Fruit fly (Drosophila melanogaster) whole organism, embryonic: ENCODE data around the gene CG42579.
A peak's percentile ranks its signal among the peaks of the same experiment; 100 is the strongest.

Experiments
- BtbVII ChIP-seq: fragments of 200-800 bp; sonication (Bioruptor generic); optimal IDR thresholded peaks from 3 replicates; lab custom pipeline; 2017; ENCODE audit warnings: missing biosample characterization, mild to moderate bottlenecking, missing genetic modification characterization
- CG10366 ChIP-seq: fragments of 200-800 bp; sonication (Bioruptor generic); IDR thresholded peaks from 2 replicates; pipeline ENCODE4 v1.3.6; 2022; ENCODE audit warnings: missing biosample characterization, missing genetic modification characterization
- CG10543 ChIP-seq: fragments of 200-800 bp; sonication (Bioruptor generic); optimal IDR thresholded peaks from 3 replicates; lab custom pipeline; 2017; ENCODE audit warnings: missing biosample characterization, mild to moderate bottlenecking, missing genetic modification characterization, moderate library complexity
- CG11093 ChIP-seq: fragments of 200-800 bp; sonication (Bioruptor generic); IDR thresholded peaks from 3 replicates; pipeline ENCODE4 v1.3.6; 2022; ENCODE audit warnings: missing biosample characterization, missing genetic modification characterization
- CG11398 ChIP-seq: fragments of 200-800 bp; sonication (Bioruptor generic); optimal IDR thresholded peaks from 2 replicates; lab custom pipeline; 2016; ENCODE audit warnings: missing biosample characterization, missing genetic modification characterization
- CG1602 ChIP-seq: fragments of 200-800 bp; sonication (Bioruptor generic); optimal IDR thresholded peaks from 3 replicates; lab custom pipeline; 2016; ENCODE audit warnings: missing biosample characterization, missing genetic modification characterization
- CG17186 ChIP-seq: fragments of 200-800 bp; sonication (Bioruptor generic); optimal IDR thresholded peaks from 3 replicates; lab custom pipeline; 2017; ENCODE audit warnings: missing biosample characterization, missing genetic modification reagents, missing genetic modification characterization
- CG30403 ChIP-seq: fragments of 200-800 bp; sonication (Bioruptor generic); optimal IDR thresholded peaks from 3 replicates; lab custom pipeline; 2016; ENCODE audit warnings: missing biosample characterization, missing genetic modification characterization
- CG31388 ChIP-seq: fragments of 200-800 bp; sonication (Bioruptor generic); optimal IDR thresholded peaks from 2 replicates; lab custom pipeline; 2016; ENCODE audit warnings: missing biosample characterization, missing genetic modification characterization
- CG32772 ChIP-seq: fragments of 200-800 bp; sonication (Bioruptor generic); IDR thresholded peaks from 2 replicates; pipeline ENCODE4 v1.3.6; 2022; ENCODE audit warnings: missing biosample characterization, missing genetic modification characterization
- CG3281 ChIP-seq: fragments of 200-800 bp; sonication (Bioruptor generic); optimal IDR thresholded peaks from 3 replicates; lab custom pipeline; 2017; ENCODE audit warnings: missing biosample characterization, mild to moderate bottlenecking, missing genetic modification characterization
- CG4730 ChIP-seq: fragments of 200-800 bp; sonication (Bioruptor generic); IDR thresholded peaks from 2 replicates; pipeline ENCODE4 v1.3.6; 2022; ENCODE audit warnings: missing biosample characterization, missing genetic modification characterization
- CG8359 ChIP-seq: fragments of 200-800 bp; sonication (Bioruptor generic); optimal IDR thresholded peaks from 2 replicates; lab custom pipeline; 2017; ENCODE audit warnings: missing biosample characterization, mild to moderate bottlenecking, missing genetic modification characterization, borderline replicate concordance
- CG8478 ChIP-seq: fragments of >200 bp; optimal IDR thresholded peaks from 2 replicates; lab custom pipeline; 2018
- CG9437 ChIP-seq: fragments of 200-800 bp; sonication (Bioruptor generic); optimal IDR thresholded peaks from 2 replicates; lab custom pipeline; 2018; ENCODE audit warnings: missing biosample characterization, mild to moderate bottlenecking, missing genetic modification characterization
- CHES-1-like ChIP-seq: fragments of 200-800 bp; sonication (Bioruptor generic); optimal IDR thresholded peaks from 2 replicates; lab custom pipeline; 2016; ENCODE audit warnings: missing biosample characterization, missing genetic modification characterization
- Dll ChIP-seq: fragments of 200-800 bp; sonication (Bioruptor generic); IDR thresholded peaks from 4 replicates; pipeline ENCODE4 v1.3.6; 2022; ENCODE audit warnings: missing biosample characterization, missing genetic modification characterization; ENCODE audit not compliant: partially characterized antibody
- E2f2 ChIP-seq: fragments of 200-800 bp; sonication (Bioruptor generic); IDR thresholded peaks from 2 replicates; pipeline ENCODE4 v1.3.6; 2022; ENCODE audit warnings: missing biosample characterization, missing genetic modification characterization
- GATAe ChIP-seq: fragments of 200-800 bp; sonication (Bioruptor generic); conservative IDR thresholded peaks from 2 replicates; pipeline ENCODE4 v1.3.6; 2022; ENCODE audit warnings: missing biosample characterization, missing genetic modification characterization
- HmgZ ChIP-seq: fragments of 200-800 bp; sonication (Bioruptor generic); optimal IDR thresholded peaks from 2 replicates; lab custom pipeline; 2018; ENCODE audit warnings: missing biosample characterization, mild to moderate bottlenecking, missing genetic modification characterization
- Hmr ChIP-seq: fragments of 200-800 bp; sonication (Bioruptor generic); optimal IDR thresholded peaks from 3 replicates; lab custom pipeline; 2017; ENCODE audit warnings: mild to moderate bottlenecking, missing biosample characterization, missing genetic modification reagents, missing genetic modification characterization
- Hr3 ChIP-seq: fragments of 200-800 bp; sonication (Bioruptor generic); optimal IDR thresholded peaks from 3 replicates; lab custom pipeline; 2016; ENCODE audit warnings: missing biosample characterization, missing genetic modification characterization
- Lim3 ChIP-seq: fragments of 200-800 bp; sonication (Bioruptor generic); IDR thresholded peaks from 2 replicates; pipeline ENCODE4 v1.3.6; 2022; ENCODE audit warnings: missing biosample characterization, missing genetic modification characterization
- Myb ChIP-seq: fragments of 200-800 bp; sonication (Bioruptor generic); optimal IDR thresholded peaks from 2 replicates; lab custom pipeline; 2016; ENCODE audit warnings: missing biosample characterization, missing genetic modification characterization
- Ptx1 ChIP-seq: fragments of 200-800 bp; sonication (Bioruptor generic); IDR thresholded peaks from 2 replicates; pipeline ENCODE4 v1.3.6; 2022; ENCODE audit warnings: missing biosample characterization, missing genetic modification characterization
- Ravus ChIP-seq: fragments of 200-800 bp; sonication (Bioruptor generic); IDR thresholded peaks from 2 replicates; pipeline ENCODE4 v1.3.6; 2022; ENCODE audit warnings: missing biosample characterization, missing genetic modification characterization
- Trl ChIP-seq, 3 experiments: fragments of >200 bp in 2 of 3; fragments of 200-800 bp in 1 of 3; sonication (Bioruptor generic) in 1 of 3; optimal IDR thresholded peaks; 2 replicates in 1 of 3; 3 replicates in 2 of 3; lab custom pipeline; 2016 to 2017; ENCODE audit warnings: missing biosample characterization in 1 of 3, missing genetic modification characterization in 1 of 3
- ase ChIP-seq: fragments of 200-800 bp; sonication (Bioruptor generic); IDR thresholded peaks from 3 replicates; pipeline ENCODE4 v1.3.6; 2022; ENCODE audit warnings: missing biosample characterization, missing genetic modification characterization
- az2 ChIP-seq: fragments of 200-800 bp; sonication (Bioruptor generic); optimal IDR thresholded peaks from 3 replicates; lab custom pipeline; 2016; ENCODE audit warnings: missing biosample characterization, missing genetic modification characterization
- bbx ChIP-seq: fragments of 200-800 bp; sonication (Bioruptor generic); IDR thresholded peaks from 2 replicates; pipeline ENCODE4 v1.3.6; 2022; ENCODE audit warnings: missing biosample characterization, missing genetic modification characterization; ENCODE audit not compliant: partially characterized antibody
- btn ChIP-seq: fragments of 200-800 bp; sonication (Bioruptor generic); optimal IDR thresholded peaks from 2 replicates; lab custom pipeline; 2016; ENCODE audit warnings: missing biosample characterization, missing genetic modification characterization
- chinmo ChIP-seq: fragments of 200-800 bp; sonication (Bioruptor generic); IDR thresholded peaks from 4 replicates; pipeline ENCODE4 v1.3.6; 2022; ENCODE audit warnings: missing biosample characterization, missing genetic modification characterization; ENCODE audit not compliant: partially characterized antibody
- crol ChIP-seq: fragments of 200-800 bp; sonication (Bioruptor generic); IDR thresholded peaks from 2 replicates; pipeline ENCODE4 v1.3.6; 2022; ENCODE audit warnings: missing biosample characterization, missing genetic modification characterization
- dm ChIP-seq: fragments of 200-800 bp; sonication (Bioruptor generic); optimal IDR thresholded peaks from 3 replicates; lab custom pipeline; 2016; ENCODE audit warnings: missing biosample characterization, missing genetic modification characterization
- dysf ChIP-seq: fragments of 200-800 bp; sonication (Bioruptor generic); IDR thresholded peaks from 3 replicates; pipeline ENCODE4 v1.3.6; 2022; ENCODE audit warnings: missing biosample characterization, missing genetic modification characterization
- exex ChIP-seq: fragments of 200-800 bp; sonication (Bioruptor generic); optimal IDR thresholded peaks from 4 replicates; lab custom pipeline; 2018; ENCODE audit warnings: missing biosample characterization, mild to moderate bottlenecking, missing genetic modification characterization, moderate library complexity
- grn ChIP-seq: fragments of 200-800 bp; sonication (Bioruptor generic); optimal IDR thresholded peaks from 3 replicates; lab custom pipeline; 2017; ENCODE audit warnings: missing biosample characterization, missing genetic modification characterization
- ham ChIP-seq: fragments of 200-800 bp; sonication (Bioruptor generic); IDR thresholded peaks from 2 replicates; pipeline ENCODE4 v1.3.6; 2022; ENCODE audit warnings: missing biosample characterization, missing genetic modification characterization
- her ChIP-seq: fragments of 200-800 bp; sonication (Bioruptor generic); optimal IDR thresholded peaks from 2 replicates; lab custom pipeline; 2016; ENCODE audit warnings: missing biosample characterization, missing genetic modification characterization
- lab ChIP-seq: fragments of 200-800 bp; sonication (Bioruptor generic); optimal IDR thresholded peaks from 3 replicates; lab custom pipeline; 2017; ENCODE audit warnings: missing biosample characterization, missing genetic modification characterization, mild to moderate bottlenecking, moderate library complexity, missing genetic modification reagents
- lbe ChIP-seq: fragments of 200-800 bp; sonication (Bioruptor generic); optimal IDR thresholded peaks from 2 replicates; lab custom pipeline; 2016; ENCODE audit warnings: missing biosample characterization, mild to moderate bottlenecking, missing genetic modification characterization
- luna ChIP-seq: fragments of 200-800 bp; sonication (Bioruptor generic); optimal IDR thresholded peaks from 2 replicates; lab custom pipeline; 2016; ENCODE audit warnings: missing biosample characterization, missing genetic modification characterization
- mirr ChIP-seq: fragments of 200-800 bp; sonication (Bioruptor generic); optimal IDR thresholded peaks from 3 replicates; lab custom pipeline; 2018; ENCODE audit warnings: missing biosample characterization, mild to moderate bottlenecking, missing genetic modification characterization
- mld ChIP-seq: fragments of 200-800 bp; sonication (Bioruptor generic); IDR thresholded peaks from 3 replicates; pipeline ENCODE4 v1.3.6; 2022; ENCODE audit warnings: missing biosample characterization, missing genetic modification characterization; ENCODE audit not compliant: partially characterized antibody
- rib ChIP-seq: fragments of 200-800 bp; sonication (Bioruptor generic); IDR thresholded peaks from 2 replicates; pipeline ENCODE4 v1.3.6; 2022; ENCODE audit warnings: missing biosample characterization, missing genetic modification characterization
- sd ChIP-seq: fragments of 200-800 bp; sonication (Bioruptor generic); optimal IDR thresholded peaks from 3 replicates; lab custom pipeline; 2018; ENCODE audit warnings: missing biosample characterization, mild to moderate bottlenecking, missing genetic modification characterization, moderate library complexity
- sim ChIP-seq: fragments of 200-800 bp; sonication (Bioruptor generic); IDR thresholded peaks from 2 replicates; pipeline ENCODE4 v1.3.6; 2022; ENCODE audit warnings: missing biosample characterization, missing genetic modification characterization
- sisA ChIP-seq: fragments of 200-800 bp; sonication (Bioruptor generic); IDR thresholded peaks from 2 replicates; pipeline ENCODE4 v1.3.6; 2022; ENCODE audit warnings: missing biosample characterization, missing genetic modification characterization
- slou ChIP-seq: fragments of 200-800 bp; sonication (Bioruptor generic); optimal IDR thresholded peaks from 3 replicates; lab custom pipeline; 2016; ENCODE audit warnings: missing biosample characterization, missing genetic modification characterization
- sqz ChIP-seq: fragments of 200-800 bp; sonication (Bioruptor generic); optimal IDR thresholded peaks from 3 replicates; lab custom pipeline; 2018; ENCODE audit warnings: missing biosample characterization, mild to moderate bottlenecking, missing genetic modification characterization
- sug ChIP-seq: fragments of 200-800 bp; optimal IDR thresholded peaks from 2 replicates; lab custom pipeline; 2019; ENCODE audit warnings: missing biosample characterization, mild to moderate bottlenecking, missing genetic modification characterization, moderate library complexity
- tin ChIP-seq: fragments of 200-800 bp; sonication (Bioruptor generic); optimal IDR thresholded peaks from 3 replicates; lab custom pipeline; 2016; ENCODE audit warnings: missing biosample characterization, missing genetic modification characterization

The CG42579 gene

dm6 chrX:20481404-20481803 is 46.0 kb upstream of the CG42579 start (continued):
- TF ChIP-seq Hr3 (GFP tag; lab: Kevin White, UChicago) = no peak
- no peak for TF ChIP-seq CG1602 (GFP tag; lab: Kevin White, UChicago)
- TF ChIP-seq sim (GFP tag; lab: Robert Waterston, UW) = no peak
- TF ChIP-seq mld = no peak
- no peak for TF ChIP-seq CG31388 (GFP tag; lab: Kevin White, UChicago)
- TF ChIP-seq lab = peak; percentile 58
- no peak for TF ChIP-seq her (GFP tag; lab: Kevin White, UChicago)
- TF ChIP-seq ham (GFP tag; lab: Robert Waterston, UW) = no peak
- peak; percentile 61; the same call in 1 of the 2 replicates for TF ChIP-seq GATAe (GFP tag; lab: Robert Waterston, UW)
- TF ChIP-seq dm = no peak
- no peak for TF ChIP-seq CG8478 (lab: Kevin White, UChicago)
- TF ChIP-seq CG32772 = no peak
- peak; percentile 39 for TF ChIP-seq mirr (GFP tag; lab: Kevin White, UChicago)
- TF ChIP-seq sisA (GFP tag; lab: Robert Waterston, UW) = no peak
- TF ChIP-seq Lim3 (GFP tag; lab: Robert Waterston, UW) = no peak
- no peak for TF ChIP-seq CG9437 (GFP tag; lab: Kevin White, UChicago)
- TF ChIP-seq tin (GFP tag; lab: Kevin White, UChicago) = no peak
- TF ChIP-seq CG10543 (GFP tag; lab: Kevin White, UChicago) = peak; percentile 23
- TF ChIP-seq luna = no peak
- no peak for TF ChIP-seq bbx
- no peak for TF ChIP-seq CG10366 (GFP tag; lab: Robert Waterston, UW)
- no peak for TF ChIP-seq Ptx1 (GFP tag; lab: Robert Waterston, UW)
- TF ChIP-seq az2 (GFP tag; lab: Kevin White, UChicago) = no peak
- TF ChIP-seq E2f2 (GFP tag; lab: Robert Waterston, UW) = no peak
- TF ChIP-seq CG11093 (GFP tag; lab: Robert Waterston, UW) = no peak
- peak; percentile 5 for TF ChIP-seq CG3281 (GFP tag; lab: Kevin White, UChicago)
- peak; percentile 19 for TF ChIP-seq grn (GFP tag; lab: Kevin White, UChicago)
- TF ChIP-seq HmgZ (tag; lab: Kevin White, UChicago) = peak; percentile 2
- no peak for TF ChIP-seq CG4730 (GFP tag; lab: Robert Waterston, UW)
- no peak for TF ChIP-seq dysf (GFP tag; lab: Robert Waterston, UW)
- TF ChIP-seq lbe (GFP tag; lab: Kevin White, UChicago) = peak; percentile 17
- TF ChIP-seq sd = peak; percentile 79
- no peak for TF ChIP-seq CG11398
- TF ChIP-seq Myb (GFP tag; lab: Kevin White, UChicago) = no peak
- TF ChIP-seq sqz (GFP tag; lab: Kevin White, UChicago) = peak; percentile 14
- TF ChIP-seq exex (tag; lab: Kevin White, UChicago) = peak; percentile 76
- TF ChIP-seq BtbVII (GFP tag; lab: Kevin White, UChicago) = peak; percentile 38
- no peak for TF ChIP-seq Dll (GFP tag; lab: Robert Waterston, UW)
- TF ChIP-seq btn (GFP tag; lab: Kevin White, UChicago) = no peak
- TF ChIP-seq chinmo (GFP tag; lab: Robert Waterston, UW) = 0 out of 4 replicates have a peak, but pooled peaks have one; percentile 69
- TF ChIP-seq ase = 0 out of 3 replicates have a peak, but pooled peaks have one; percentile 15
- TF ChIP-seq rib (GFP tag; lab: Robert Waterston, UW) = peak; percentile 60; the same call in 1 of the 2 replicates
- TF ChIP-seq slou (GFP tag; lab: Kevin White, UChicago) = no peak
- TF ChIP-seq Hmr = no peak
- peak; percentile 38; the same call in 1 of the 2 replicates for TF ChIP-seq crol (GFP tag; lab: Robert Waterston, UW)
- TF ChIP-seq sug (tag; lab: Kevin White, UChicago) = peak; percentile 92
- no peak for TF ChIP-seq CG30403
- peak in 1 of 2 experiments; percentile 60 for TF ChIP-seq Trl (optimal IDR thresholded peaks at IDR 0.05; lab: Kevin White, UChicago)
- no peak for TF ChIP-seq Trl (GFP tag; optimal IDR thresholded peaks at IDR 0.05; lab: Kevin White, UChicago)
- TF ChIP-seq CG17186 (GFP tag; lab: Kevin White, UChicago) = no peak
- no peak for TF ChIP-seq CG8359 (GFP tag; lab: Kevin White, UChicago)
- no peak for TF ChIP-seq CHES-1-like (GFP tag; lab: Kevin White, UChicago)
- no peak for TF ChIP-seq Ravus
